Worm (Caenorhabditis elegans): Measurements from ENCODE around the gene K04A8.20.

K04A8.20 gene

DNA sequence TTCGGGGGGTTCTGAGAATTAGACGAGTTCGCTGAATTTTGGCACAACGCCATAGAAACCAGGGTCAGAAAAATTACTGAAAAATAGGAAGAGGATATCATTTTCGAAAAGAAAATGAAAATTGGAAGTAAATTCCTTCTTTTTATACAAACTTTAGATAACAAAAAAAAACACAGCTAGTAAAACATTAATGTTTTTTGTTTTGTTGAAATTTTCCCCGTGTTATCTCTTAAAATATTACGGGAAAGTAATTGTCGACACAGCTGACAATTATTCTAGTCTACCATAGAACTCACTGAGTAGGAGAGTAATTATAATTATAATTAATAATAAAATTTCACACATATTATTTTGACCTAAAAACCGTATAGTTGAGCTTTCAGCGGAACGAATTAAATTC is 9.9 kb downstream of the K04A8.20 start, which contains the start of gene spp-26:
Gene spp-26, minus strand, starts transcription at position 101 of the 400 bp plus-strand sequence.
- TF ChIP-seq blmp-1 (tag; optimal IDR thresholded peaks at IDR 0.05) (no peak), lin-13 (tag; optimal IDR thresholded peaks at IDR 0.05) (no peak), M03D4.4 (tag; optimal IDR thresholded peaks at IDR 0.05) (no peak), ceh-39 (tag; optimal IDR thresholded peaks at IDR 0.05) (no peak), lsy-2 (tag; optimal IDR thresholded peaks at IDR 0.05) (no peak), unc-120 (tag; optimal IDR thresholded peaks at IDR 0.05; ENCODE audit: poor library complexity, severe bottlenecking) (no peak), sem-2 (GFP tag; optimal IDR thresholded peaks at IDR 0.05) (no peak), ztf-11 (tag; optimal IDR thresholded peaks at IDR 0.05) (no peak), mep-1 (tag; optimal IDR thresholded peaks at IDR 0.05) (no peak), elt-3 (tag; optimal IDR thresholded peaks at IDR 0.05) (no peak), mab-5 (tag; optimal IDR thresholded peaks at IDR 0.05) (no peak), lin-32 (GFP tag; optimal IDR thresholded peaks at IDR 0.05) (no peak), bed-3 (GFP tag; optimal IDR thresholded peaks at IDR 0.05) (no peak), pha-4 (tag; optimal IDR thresholded peaks at IDR 0.05) (no peak), nhr-12 (tag; optimal IDR thresholded peaks at IDR 0.05) (no peak)

DNA sequence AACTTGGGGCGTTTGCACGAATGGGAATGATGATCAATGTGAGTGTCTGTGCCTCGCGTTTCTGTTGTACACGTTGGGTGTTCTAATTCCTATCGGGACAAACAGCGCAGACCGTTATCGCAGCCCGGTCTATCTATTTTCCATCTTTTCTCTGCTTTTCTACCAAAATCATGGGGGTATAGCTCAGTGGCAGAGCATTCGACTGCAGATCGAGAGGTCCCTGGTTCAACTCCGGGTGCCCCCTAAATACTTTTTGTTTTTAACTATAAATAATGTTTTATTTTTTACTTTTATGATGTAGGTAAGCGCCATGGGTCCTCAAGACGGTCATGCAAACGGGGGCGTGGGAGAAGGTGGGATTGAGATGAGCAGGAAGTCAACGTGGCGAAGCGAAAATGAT is 10.3 kb downstream of the K04A8.20 start:
- no peak for TF ChIP-seq lin-13 (tag; optimal IDR thresholded peaks at IDR 0.05)
- peak; percentile 55 for TF ChIP-seq M03D4.4 (tag; optimal IDR thresholded peaks at IDR 0.05)

DNA sequence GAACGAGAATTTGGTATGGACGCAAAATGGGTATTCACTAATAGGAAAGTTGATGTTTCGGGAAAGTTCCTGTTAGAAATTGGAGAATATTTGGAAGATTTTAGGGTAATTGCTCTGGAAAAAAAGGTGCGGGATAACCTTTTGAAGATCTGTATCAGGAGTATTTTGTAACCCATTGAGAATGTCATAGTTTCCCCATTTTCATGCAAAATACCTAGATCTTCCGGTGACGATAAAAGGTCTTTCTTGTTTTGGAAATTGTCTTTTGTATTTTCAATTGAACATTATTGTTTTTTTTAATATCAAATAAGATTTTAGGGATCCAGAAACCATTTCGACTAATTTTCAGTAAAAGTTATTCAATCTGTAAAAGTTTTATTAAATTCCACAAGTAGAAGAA is 12.3 kb downstream of the K04A8.20 start, which contains the start of gene spp-19:
Gene spp-19, minus strand, starts transcription at position 101 of the 400 bp plus-strand sequence.
- TF ChIP-seq mab-5 (tag; optimal IDR thresholded peaks at IDR 0.05) (no peak), cnd-1 (tag; optimal IDR thresholded peaks at IDR 0.05) (no peak), bed-3 (GFP tag; optimal IDR thresholded peaks at IDR 0.05) (no peak), zip-8 (tag; optimal IDR thresholded peaks at IDR 0.05) (no peak), sptf-1 (tag; optimal IDR thresholded peaks at IDR 0.05) (no peak), elt-3 (tag; optimal IDR thresholded peaks at IDR 0.05) (no peak), nhr-12 (tag; optimal IDR thresholded peaks at IDR 0.05) (no peak), pha-4 (tag; optimal IDR thresholded peaks at IDR 0.05) (no peak), nhr-237 (tag; optimal IDR thresholded peaks at IDR 0.05) (no peak), unc-39 (tag; optimal IDR thresholded peaks at IDR 0.05) (no peak), nhr-2 (tag; optimal IDR thresholded peaks at IDR 0.05) (no peak), sem-2 (GFP tag; optimal IDR thresholded peaks at IDR 0.05) (no peak), lsy-2 (tag; optimal IDR thresholded peaks at IDR 0.05) (no peak), mls-2 (tag; optimal IDR thresholded peaks at IDR 0.05) (no peak), elt-1 (tag; optimal IDR thresholded peaks at IDR 0.05; ENCODE audit: borderline replicate concordance, insufficient read depth) (no peak), nhr-28 (tag; optimal IDR thresholded peaks at IDR 0.05) (no peak), snpc-4 (tag; optimal IDR thresholded peaks at IDR 0.05) (no peak), ham-2 (GFP tag; optimal IDR thresholded peaks at IDR 0.05) (no peak)

DNA sequence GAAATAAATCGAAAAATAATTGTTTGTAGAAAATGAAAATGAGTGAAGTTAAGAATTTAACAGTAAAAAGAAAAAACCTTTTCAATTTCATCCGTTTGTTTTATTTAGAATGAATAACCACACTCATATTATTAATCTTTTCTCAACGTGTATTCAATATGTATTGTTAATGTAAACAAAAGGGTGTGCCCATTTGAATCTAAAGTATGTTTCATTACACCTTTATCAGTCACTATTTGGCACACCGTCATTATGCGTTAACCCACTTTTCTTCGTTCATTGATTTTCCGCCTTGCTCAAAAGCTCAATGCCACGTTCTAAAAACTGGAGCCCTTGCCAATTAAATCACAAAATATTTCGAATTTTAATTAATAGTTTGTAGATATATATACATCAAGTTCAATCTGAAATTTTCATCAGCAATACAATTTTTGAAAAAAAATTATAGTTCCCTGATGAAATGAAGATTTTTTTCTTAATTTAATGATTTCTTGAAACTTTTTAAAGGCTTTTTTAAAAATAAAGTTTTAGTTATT is 16.7 kb downstream of the K04A8.20 start, which contains the start of gene K04A8.1:
Gene K04A8.1, plus strand, starts transcription at position 486 of the 536 bp plus-strand sequence.
- TF ChIP-seq ceh-43 (GFP tag; optimal IDR thresholded peaks at IDR 0.05) = no peak
- no peak for TF ChIP-seq blmp-1 (tag; optimal IDR thresholded peaks at IDR 0.05)
- TF ChIP-seq zip-8 (tag; optimal IDR thresholded peaks at IDR 0.05) = no peak
- TF ChIP-seq mep-1 (tag; optimal IDR thresholded peaks at IDR 0.05) = no peak
- TF ChIP-seq unc-120 (tag; optimal IDR thresholded peaks at IDR 0.05; ENCODE audit: poor library complexity, severe bottlenecking) = no peak
- TF ChIP-seq elt-3 (tag; optimal IDR thresholded peaks at IDR 0.05) = no peak
- TF ChIP-seq mab-5 (tag; optimal IDR thresholded peaks at IDR 0.05) = no peak
- no peak for TF ChIP-seq unc-62 (GFP tag; optimal IDR thresholded peaks at IDR 0.05)
- no peak for TF ChIP-seq nhr-12 (tag; optimal IDR thresholded peaks at IDR 0.05)
- TF ChIP-seq flh-1 (GFP tag; optimal IDR thresholded peaks at IDR 0.05) = no peak
- no peak for TF ChIP-seq ceh-83 (GFP tag; optimal IDR thresholded peaks at IDR 0.05)

DNA sequence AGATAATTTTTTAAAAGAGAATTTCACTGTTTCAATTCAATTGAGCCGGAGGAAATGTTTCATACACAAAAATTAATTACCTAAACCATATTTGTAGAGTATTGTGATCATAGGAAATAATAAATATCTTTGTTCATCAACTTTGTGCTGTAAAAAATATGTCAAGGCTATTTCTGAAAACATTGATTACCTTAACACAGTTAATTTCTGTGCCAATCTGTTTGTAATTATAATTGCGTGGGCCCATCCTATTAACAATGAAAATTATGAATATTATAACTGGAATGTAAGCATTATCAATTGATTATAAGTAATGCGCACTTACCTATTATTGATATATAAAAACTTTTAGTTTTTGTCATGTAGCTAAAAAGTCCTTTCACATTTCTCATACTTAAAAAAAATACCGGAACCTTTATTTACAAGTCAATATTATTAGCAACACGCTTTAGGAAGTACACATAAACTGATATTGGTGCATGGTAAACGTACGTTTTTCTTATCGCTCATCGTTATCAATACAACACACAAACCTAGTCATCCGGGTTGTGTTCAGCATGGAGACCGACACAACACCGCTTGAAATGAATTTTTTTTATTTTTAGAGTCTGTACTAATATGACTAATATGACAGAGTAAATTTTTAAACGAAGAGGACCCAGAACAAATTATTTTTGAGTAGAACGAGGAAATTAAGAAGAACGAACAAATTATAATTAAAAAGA is 26.3 kb downstream of the K04A8.20 start, which contains the start of gene fut-2:
Gene fut-2, minus strand, starts transcription at position 485 of the 725 bp plus-strand sequence.
- no peak for TF ChIP-seq sem-2 (GFP tag; optimal IDR thresholded peaks at IDR 0.05)
- no peak for TF ChIP-seq nhr-237 (tag; optimal IDR thresholded peaks at IDR 0.05)
- no peak for TF ChIP-seq ztf-11 (tag; optimal IDR thresholded peaks at IDR 0.05)
- no peak for TF ChIP-seq lin-13 (tag; optimal IDR thresholded peaks at IDR 0.05)
- no peak for TF ChIP-seq M03D4.4 (tag; optimal IDR thresholded peaks at IDR 0.05)
- TF ChIP-seq bed-3 (GFP tag; optimal IDR thresholded peaks at IDR 0.05) = no peak
- TF ChIP-seq drap-1 (GFP tag; optimal IDR thresholded peaks at IDR 0.05) = no peak
- no peak for TF ChIP-seq pha-4 (tag; optimal IDR thresholded peaks at IDR 0.05)
- TF ChIP-seq lsy-2 (tag; optimal IDR thresholded peaks at IDR 0.05) = no peak
- no peak for TF ChIP-seq nhr-2 (tag; optimal IDR thresholded peaks at IDR 0.05)
- no peak for TF ChIP-seq tbx-8 (GFP tag; optimal IDR thresholded peaks at IDR 0.05)
- TF ChIP-seq cnd-1 (tag; optimal IDR thresholded peaks at IDR 0.05) = no peak
- no peak for TF ChIP-seq nhr-28 (tag; optimal IDR thresholded peaks at IDR 0.05)

Data from whole organism, mixed stage, embryonic.